Fruit fly (Drosophila melanogaster): Measurements from ENCODE around the gene Cp18.

- TF ChIP-seq Sp1 (GFP tag; optimal IDR thresholded peaks at IDR 0.05) (no peak), dmrt93B (GFP tag; optimal IDR thresholded peaks at IDR 0.05) (no peak), N (GFP tag; optimal IDR thresholded peaks at IDR 0.05) (no peak), foxo (GFP tag; optimal IDR thresholded peaks at IDR 0.05) (no peak), h (GFP tag; optimal IDR thresholded peaks at IDR 0.05) (no peak), Hr78 (GFP tag; optimal IDR thresholded peaks at IDR 0.05) (no peak), Dfd (GFP tag; optimal IDR thresholded peaks at IDR 0.05) (peak; percentile 98)
Observed at dm6 chr3L:8697862-8698261, 28.7 kb upstream of the Cp18 start.

All from whole organism, wandering third instar larva.